Fruit fly (Drosophila melanogaster) whole organism, embryonic: Measurements from ENCODE around the gene CG8135.
A peak's percentile ranks its signal among the peaks of the same experiment; 100 is the strongest.

Experiments
- Atf6 ChIP-seq: fragments of 200-800 bp; sonication (Bioruptor generic); IDR thresholded peaks from 2 replicates; pipeline ENCODE4 v1.3.6; 2022; ENCODE audit warnings: missing biosample characterization, missing genetic modification characterization
- Bgb ChIP-seq: fragments of 200-800 bp; sonication (Bioruptor generic); IDR thresholded peaks from 2 replicates; pipeline ENCODE4 v1.3.6; 2022; ENCODE audit warnings: missing biosample characterization, missing genetic modification characterization; ENCODE audit not compliant: partially characterized antibody
- CG10431 ChIP-seq: fragments of 200-800 bp; sonication (Bioruptor generic); optimal IDR thresholded peaks from 3 replicates; lab custom pipeline; 2018; ENCODE audit warnings: missing biosample characterization, mild to moderate bottlenecking, missing genetic modification characterization
- CG11695 ChIP-seq: fragments of 200-800 bp; sonication (Bioruptor generic); IDR thresholded peaks from 3 replicates; pipeline ENCODE4 v1.3.6; 2022; ENCODE audit warnings: missing biosample characterization, missing genetic modification characterization
- CG12391 ChIP-seq: fragments of 200-800 bp; sonication (Bioruptor generic); optimal IDR thresholded peaks from 3 replicates; lab custom pipeline; 2018; ENCODE audit warnings: missing biosample characterization, mild to moderate bottlenecking, missing genetic modification characterization, moderate library complexity
- CG13424 ChIP-seq: fragments of 200-800 bp; sonication (Bioruptor generic); optimal IDR thresholded peaks from 2 replicates; lab custom pipeline; 2019; ENCODE audit warnings: missing biosample characterization, mild to moderate bottlenecking, missing genetic modification characterization, moderate library complexity
- CG13894 ChIP-seq: fragments of 200-800 bp; sonication (Bioruptor generic); optimal IDR thresholded peaks from 3 replicates; lab custom pipeline; 2018; ENCODE audit warnings: missing biosample characterization, mild to moderate bottlenecking, missing genetic modification characterization, moderate library complexity
- CG15269 ChIP-seq: fragments of 200-800 bp; sonication (Bioruptor generic); optimal IDR thresholded peaks from 2 replicates; lab custom pipeline; 2018; ENCODE audit warnings: missing biosample characterization, mild to moderate bottlenecking, missing genetic modification characterization, moderate library complexity
- CG18599 ChIP-seq: fragments of 200-800 bp; sonication (Bioruptor generic); optimal IDR thresholded peaks from 3 replicates; lab custom pipeline; 2017; ENCODE audit warnings: missing biosample characterization, missing genetic modification characterization, mild to moderate bottlenecking, moderate library complexity, missing genetic modification reagents
- CG32532 ChIP-seq: fragments of 200-800 bp; sonication (Bioruptor generic); IDR thresholded peaks from 2 replicates; pipeline ENCODE4 v1.3.6; 2022; ENCODE audit warnings: missing biosample characterization, missing genetic modification characterization
- CG4820 ChIP-seq: fragments of 200-800 bp; sonication (Bioruptor generic); optimal IDR thresholded peaks from 3 replicates; lab custom pipeline; 2016; ENCODE audit warnings: missing biosample characterization, missing genetic modification characterization
- CG6654 ChIP-seq: fragments of 200-800 bp; sonication (Bioruptor generic); optimal IDR thresholded peaks from 2 replicates; lab custom pipeline; 2017; ENCODE audit warnings: missing biosample characterization, mild to moderate bottlenecking, missing genetic modification characterization
- CG8290 ChIP-seq, 3 experiments: fragments of 200-800 bp; sonication (Bioruptor generic); optimal IDR thresholded peaks; 2 replicates each; lab custom pipeline; 2016 to 2019; ENCODE audit warnings: missing biosample characterization in 3 of 3, missing genetic modification characterization in 3 of 3, mild to moderate bottlenecking in 2 of 3, moderate library complexity in 1 of 3
- CHES-1-like ChIP-seq: fragments of 200-800 bp; sonication (Bioruptor generic); optimal IDR thresholded peaks from 2 replicates; lab custom pipeline; 2016; ENCODE audit warnings: missing biosample characterization, missing genetic modification characterization
- Deaf1 ChIP-seq: fragments of 200-800 bp; optimal IDR thresholded peaks from 3 replicates; lab custom pipeline; 2019; ENCODE audit warnings: missing biosample characterization, mild to moderate bottlenecking, missing genetic modification characterization, moderate library complexity
- Dfd ChIP-seq, 2 experiments: fragments of >200 bp; optimal IDR thresholded peaks; 2 replicates each; lab custom pipeline; 2017; ENCODE audit warnings: missing biosample characterization in 2 of 2, missing genetic modification characterization in 2 of 2
- Eip74EF ChIP-seq, 2 experiments: fragments of 200-800 bp in 1 of 2; fragments of >200 bp in 1 of 2; sonication (Bioruptor generic) in 1 of 2; optimal IDR thresholded peaks; 2 replicates each; lab custom pipeline; 2017 to 2019; ENCODE audit warnings: missing biosample characterization in 2 of 2, missing genetic modification characterization in 2 of 2, mild to moderate bottlenecking in 1 of 2, moderate library complexity in 1 of 2
- GATAe ChIP-seq: fragments of 200-800 bp; sonication (Bioruptor generic); conservative IDR thresholded peaks from 2 replicates; pipeline ENCODE4 v1.3.6; 2022; ENCODE audit warnings: missing biosample characterization, missing genetic modification characterization
- HHEX ChIP-seq: fragments of 200-800 bp; sonication (Bioruptor generic); optimal IDR thresholded peaks from 3 replicates; lab custom pipeline; 2017; ENCODE audit warnings: missing biosample characterization, mild to moderate bottlenecking, missing genetic modification characterization, missing genetic modification reagents
- Hmx ChIP-seq: fragments of 200-800 bp; sonication (Bioruptor generic); optimal IDR thresholded peaks from 2 replicates; lab custom pipeline; 2016; ENCODE audit warnings: missing biosample characterization, missing genetic modification characterization
- Lim3 ChIP-seq: fragments of 200-800 bp; sonication (Bioruptor generic); IDR thresholded peaks from 2 replicates; pipeline ENCODE4 v1.3.6; 2022; ENCODE audit warnings: missing biosample characterization, missing genetic modification characterization
- Med ChIP-seq: fragments of 200-800 bp; sonication (Bioruptor generic); peaks from one replicate; lab custom pipeline; 2016; ENCODE audit warnings: missing biosample characterization, missing genetic modification characterization, mild to moderate bottlenecking, inconsistent platforms, moderate library complexity
- NC2β ChIP-seq: fragments of 200-800 bp; sonication (Bioruptor generic); optimal IDR thresholded peaks from 2 replicates; lab custom pipeline; 2016; ENCODE audit warnings: missing biosample characterization, missing genetic modification characterization
- Pdp1 ChIP-seq, 2 experiments: fragments of 200-800 bp; sonication (Bioruptor generic); optimal IDR thresholded peaks; 3 replicates each; lab custom pipeline; 2016; ENCODE audit warnings: missing biosample characterization in 2 of 2, missing genetic modification characterization in 2 of 2, mild to moderate bottlenecking in 1 of 2, moderate library complexity in 1 of 2
- Poxn ChIP-seq: fragments of 200-800 bp; sonication (Bioruptor generic); IDR thresholded peaks from 2 replicates; pipeline ENCODE4 v1.3.6; 2022; ENCODE audit warnings: missing biosample characterization, missing genetic modification characterization
- Rfx ChIP-seq: fragments of 200-800 bp; sonication (Bioruptor generic); IDR thresholded peaks from 2 replicates; pipeline ENCODE4 v1.3.6; 2022; ENCODE audit warnings: missing biosample characterization, missing genetic modification characterization
- Scr ChIP-seq: fragments of 200-800 bp; sonication (Bioruptor generic); IDR thresholded peaks from 2 replicates; pipeline ENCODE4 v1.3.6; 2022; ENCODE audit warnings: missing biosample characterization, missing genetic modification characterization; ENCODE audit not compliant: partially characterized antibody
- Trl ChIP-seq, 3 experiments: fragments of >200 bp in 2 of 3; fragments of 200-800 bp in 1 of 3; sonication (Bioruptor generic) in 1 of 3; optimal IDR thresholded peaks; 2 replicates in 1 of 3; 3 replicates in 2 of 3; lab custom pipeline; 2016 to 2017; ENCODE audit warnings: missing biosample characterization in 1 of 3, missing genetic modification characterization in 1 of 3
- cg ChIP-seq: fragments of 200-800 bp; sonication (Bioruptor generic); optimal IDR thresholded peaks from 3 replicates; lab custom pipeline; 2019; ENCODE audit warnings: missing biosample characterization, mild to moderate bottlenecking, missing genetic modification characterization, moderate library complexity
- ci ChIP-seq: fragments of 200-800 bp; sonication (Bioruptor generic); IDR thresholded peaks from 3 replicates; pipeline ENCODE4 v1.3.6; 2022; ENCODE audit warnings: missing biosample characterization, missing genetic modification characterization
- exex ChIP-seq: fragments of 200-800 bp; sonication (Bioruptor generic); optimal IDR thresholded peaks from 4 replicates; lab custom pipeline; 2018; ENCODE audit warnings: missing biosample characterization, mild to moderate bottlenecking, missing genetic modification characterization, moderate library complexity
- hbn ChIP-seq: fragments of 200-800 bp; sonication (Bioruptor generic); IDR thresholded peaks from 2 replicates; pipeline ENCODE4 v1.3.6; 2022; ENCODE audit warnings: missing biosample characterization, missing genetic modification characterization; ENCODE audit not compliant: partially characterized antibody
- ind ChIP-seq: fragments of 200-800 bp; sonication (Bioruptor generic); optimal IDR thresholded peaks from 3 replicates; lab custom pipeline; 2016; ENCODE audit warnings: missing biosample characterization, missing genetic modification characterization
- kni ChIP-seq: fragments of 200-800 bp; sonication (Bioruptor generic); optimal IDR thresholded peaks from 3 replicates; lab custom pipeline; 2017; ENCODE audit warnings: mild to moderate bottlenecking, missing biosample characterization, missing genetic modification reagents, missing genetic modification characterization
- lbe ChIP-seq: fragments of 200-800 bp; sonication (Bioruptor generic); optimal IDR thresholded peaks from 2 replicates; lab custom pipeline; 2016; ENCODE audit warnings: missing biosample characterization, mild to moderate bottlenecking, missing genetic modification characterization
- lilli ChIP-seq: fragments of 200-800 bp; sonication (Bioruptor generic); optimal IDR thresholded peaks from 3 replicates; lab custom pipeline; 2016; ENCODE audit warnings: missing biosample characterization, missing genetic modification characterization
- pb ChIP-seq: fragments of 200-800 bp; sonication (Bioruptor generic); optimal IDR thresholded peaks from 3 replicates; lab custom pipeline; 2016; ENCODE audit warnings: missing biosample characterization, missing genetic modification characterization
- repo ChIP-seq: fragments of 200-800 bp; sonication (Bioruptor generic); optimal IDR thresholded peaks from 2 replicates; lab custom pipeline; 2016; ENCODE audit warnings: missing biosample characterization, missing genetic modification characterization
- sd ChIP-seq: fragments of 200-800 bp; sonication (Bioruptor generic); optimal IDR thresholded peaks from 3 replicates; lab custom pipeline; 2018; ENCODE audit warnings: missing biosample characterization, mild to moderate bottlenecking, missing genetic modification characterization, moderate library complexity
- sens-2 ChIP-seq: fragments of 200-800 bp; sonication (Bioruptor generic); IDR thresholded peaks from 2 replicates; pipeline ENCODE4 v1.3.6; 2022; ENCODE audit warnings: missing biosample characterization, missing genetic modification characterization
- seq ChIP-seq: fragments of 200-800 bp; sonication (Bioruptor generic); IDR thresholded peaks from 2 replicates; pipeline ENCODE4 v1.3.6; 2022; ENCODE audit warnings: missing biosample characterization, missing genetic modification characterization
- sob ChIP-seq: fragments of 200-800 bp; sonication (Bioruptor generic); IDR thresholded peaks from 2 replicates; pipeline ENCODE4 v1.3.6; 2022; ENCODE audit warnings: missing biosample characterization, missing genetic modification characterization
- sug ChIP-seq: fragments of 200-800 bp; optimal IDR thresholded peaks from 2 replicates; lab custom pipeline; 2019; ENCODE audit warnings: missing biosample characterization, mild to moderate bottlenecking, missing genetic modification characterization, moderate library complexity
- tgo ChIP-seq: fragments of 200-800 bp; sonication (Bioruptor generic); IDR thresholded peaks from 3 replicates; pipeline ENCODE4 v1.3.6; 2022; ENCODE audit warnings: missing biosample characterization, missing genetic modification characterization
- trh ChIP-seq: fragments of 200-800 bp; sonication (Bioruptor generic); optimal IDR thresholded peaks from 2 replicates; lab custom pipeline; 2016; ENCODE audit warnings: missing biosample characterization, missing genetic modification characterization
- usp ChIP-seq: fragments of >200 bp; optimal IDR thresholded peaks from 2 replicates; lab custom pipeline; 2017; ENCODE audit warnings: missing biosample characterization, missing genetic modification characterization
- z ChIP-seq: fragments of 200-800 bp; sonication (Bioruptor generic); IDR thresholded peaks from 3 replicates; pipeline ENCODE4 v1.3.6; 2022; ENCODE audit warnings: missing biosample characterization, missing genetic modification characterization
- zfh1 ChIP-seq: fragments of 200-800 bp; sonication (Bioruptor generic); IDR thresholded peaks from 3 replicates; pipeline ENCODE4 v1.3.6; 2022; ENCODE audit warnings: missing biosample characterization, missing genetic modification characterization

Gene CG8135

dm6 chr3R:9436358-9436972 lies 32.3 kb downstream of the CG8135 start (continued):
- TF ChIP-seq z (GFP tag; lab: Robert Waterston, UW) (peak; percentile 87), usp (GFP tag; lab: Kevin White, UChicago) (no peak), CG11695 (GFP tag; lab: Robert Waterston, UW) (0 out of 3 replicates have a peak, but pooled peaks have one; percentile 12), CG32532 (peak; percentile 50; the same call in 1 of the 2 replicates), lilli (GFP tag; lab: Kevin White, UChicago) (peak; percentile 35), zfh1 (0 out of 3 replicates have a peak, but pooled peaks have one; percentile 15), cg (peak; percentile 51), CG15269 (tag; lab: Kevin White, UChicago) (peak; percentile 55), ci (GFP tag; lab: Robert Waterston, UW) (peak; percentile 51; the same call in 2 of the 3 replicates), CG13424 (tag; lab: Kevin White, UChicago) (no peak), Eip74EF (GFP tag; optimal IDR thresholded peaks at IDR 0.05; lab: Kevin White, UChicago) (peak in 1 of 2 experiments; percentile 62), sd (tag; lab: Kevin White, UChicago) (peak; percentile 87), Pdp1 (GFP tag; optimal IDR thresholded peaks at IDR 0.05; lab: Kevin White, UChicago) (peak in 1 of 2 experiments; percentile 90), tgo (GFP tag; lab: Robert Waterston, UW) (no peak), CG18599 (peak; percentile 41), Bgb (GFP tag; lab: Robert Waterston, UW) (peak; percentile 14; the same call in 1 of the 2 replicates), CHES-1-like (GFP tag; lab: Kevin White, UChicago) (peak; percentile 4), CG6654 (GFP tag; lab: Kevin White, UChicago) (no peak), exex (tag; lab: Kevin White, UChicago) (peak; percentile 18), Scr (GFP tag; lab: Robert Waterston, UW) (0 out of 2 replicates have a peak, but pooled peaks have one; percentile 20), hbn (peak; percentile 39), CG8290 (GFP tag; optimal IDR thresholded peaks at IDR 0.05; lab: Kevin White, UChicago) (no peak), CG8290 (tag; optimal IDR thresholded peaks at IDR 0.05; lab: Kevin White, UChicago) (peak in 1 of 2 experiments; percentile 15), Trl (optimal IDR thresholded peaks at IDR 0.05; lab: Kevin White, UChicago) (peak; percentile 89 to 98), Trl (GFP tag; optimal IDR thresholded peaks at IDR 0.05; lab: Kevin White, UChicago) (peak; percentile 31), GATAe (GFP tag; lab: Robert Waterston, UW) (0 out of 2 replicates have a peak, but pooled peaks have one; percentile 29), kni (peak; percentile 56), pb (GFP tag; lab: Kevin White, UChicago) (peak; percentile 29), Rfx (0 out of 2 replicates have a peak, but pooled peaks have one; percentile 36), Dfd (GFP tag; optimal IDR thresholded peaks at IDR 0.05; lab: Kevin White, UChicago) (peak in 1 of 2 experiments; percentile 21), Atf6 (GFP tag; lab: Robert Waterston, UW) (0 out of 2 replicates have a peak, but pooled peaks have one; percentile 20), seq (0 out of 2 replicates have a peak, but pooled peaks have one; percentile 13), lbe (GFP tag; lab: Kevin White, UChicago) (no peak), sens-2 (0 out of 2 replicates have a peak, but pooled peaks have one; percentile 38), ind (GFP tag; lab: Kevin White, UChicago) (no peak)

- TF ChIP-seq Poxn (GFP tag; lab: Robert Waterston, UW): no peak
- TF ChIP-seq CG13894 (tag; lab: Kevin White, UChicago): no peak
- peak; percentile 25 for TF ChIP-seq Deaf1 (tag; lab: Kevin White, UChicago)
- no peak for TF ChIP-seq trh
- no peak for TF ChIP-seq Hmx (GFP tag; lab: Kevin White, UChicago)
- no peak for TF ChIP-seq CG10431
- TF ChIP-seq CG4820 (GFP tag; lab: Kevin White, UChicago): no peak
- peak; percentile 45 for TF ChIP-seq Med (GFP tag; lab: Kevin White, UChicago)
- TF ChIP-seq HHEX (GFP tag; lab: Kevin White, UChicago): no peak
- TF ChIP-seq repo (GFP tag; lab: Kevin White, UChicago): no peak
- no peak for TF ChIP-seq Lim3 (GFP tag; lab: Robert Waterston, UW)
- TF ChIP-seq NC2β (GFP tag; lab: Kevin White, UChicago): no peak
- TF ChIP-seq sd (tag; lab: Kevin White, UChicago): peak; percentile 48
- peak; percentile 62 for TF ChIP-seq sug (tag; lab: Kevin White, UChicago)
- no peak for TF ChIP-seq CG12391
- 0 out of 2 replicates have a peak, but pooled peaks have one; percentile 19 for TF ChIP-seq sob
- peak; percentile 57 for TF ChIP-seq cg
These were observed 33.4 kb downstream of the CG8135 start for dm6 chr3R:9437618-9438017.
